Worm (Caenorhabditis elegans): ENCODE results near the gene K08H2.4.

Gene K08H2.4

ce11 chrX:13234879-13235278, 3.4 kb upstream of the K08H2.4 start, which contains the start of gene K08H2.2:
TSS of gene K08H2.2 (minus strand) at chrX:13234979.
- TF ChIP-seq nhr-12 (tag; optimal IDR thresholded peaks at IDR 0.05) = no peak
- TF ChIP-seq F13H6.1 (tag; optimal IDR thresholded peaks at IDR 0.05) = no peak
- TF ChIP-seq nhr-11 (tag; optimal IDR thresholded peaks at IDR 0.05) = no peak

- TF ChIP-seq unc-55 (GFP tag; optimal IDR thresholded peaks at IDR 0.05) (no peak), sma-3 (GFP tag; optimal IDR thresholded peaks at IDR 0.05) (no peak), nhr-11 (tag; optimal IDR thresholded peaks at IDR 0.05) (no peak), ceh-82 (tag; optimal IDR thresholded peaks at IDR 0.05) (no peak), aly-2 (tag; optimal IDR thresholded peaks at IDR 0.05) (no peak), lin-13 (GFP tag; optimal IDR thresholded peaks at IDR 0.05) (no peak), peb-1 (tag; optimal IDR thresholded peaks at IDR 0.05) (no peak)
Measured at ce11 chrX:13237102-13237501, 1.2 kb upstream of the K08H2.4 start, which contains the start of gene K08H2.3. TSS of gene K08H2.3 (plus strand) at chrX:13237402.

DNA sequence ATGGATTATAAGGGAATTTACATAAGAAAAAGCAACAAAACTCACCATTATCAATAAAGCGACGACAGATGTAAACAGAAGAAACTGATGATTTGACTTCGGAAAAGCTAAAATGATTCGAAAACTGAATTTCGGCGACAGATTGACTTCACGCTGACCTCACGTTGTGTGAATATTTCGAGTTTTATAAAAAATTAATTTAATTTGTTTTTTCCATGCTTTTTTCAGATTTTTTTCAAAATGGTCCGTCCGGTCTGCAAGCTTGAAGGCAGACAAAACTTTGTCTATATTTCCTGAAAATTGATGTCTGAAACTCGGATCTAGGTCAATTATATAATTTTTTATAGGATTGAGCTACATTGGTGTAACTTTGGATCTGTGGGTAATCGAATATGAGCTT, 3.9 kb downstream of the K08H2.4 start, which contains the start of gene K08H2.5:
K08H2.5 (minus strand) TSS at position 101 of the 400 bp plus-strand sequence.
- TF ChIP-seq gmeb-1 (tag; optimal IDR thresholded peaks at IDR 0.05) (no peak), R02D3.7 (tag; optimal IDR thresholded peaks at IDR 0.05) (no peak), ceh-16 (tag; optimal IDR thresholded peaks at IDR 0.05) (no peak), C34F6.9 (tag; optimal IDR thresholded peaks at IDR 0.05) (no peak), ZK546.5 (tag; optimal IDR thresholded peaks at IDR 0.05) (no peak), nhr-6 (tag; optimal IDR thresholded peaks at IDR 0.05) (no peak), lin-39 (tag; optimal IDR thresholded peaks at IDR 0.05) (no peak), unc-62 (GFP tag; optimal IDR thresholded peaks at IDR 0.05) (no peak), ztf-1 (GFP tag; conservative IDR thresholded peaks at IDR 0.05) (no peak), mab-5 (tag; optimal IDR thresholded peaks at IDR 0.05) (no peak), unc-39 (tag; optimal IDR thresholded peaks at IDR 0.05) (no peak), elt-1 (tag; optimal IDR thresholded peaks at IDR 0.05) (no peak), mbf-1 (tag; optimal IDR thresholded peaks at IDR 0.05) (no peak), egl-27 (tag; optimal IDR thresholded peaks at IDR 0.05) (no peak), fos-1 (tag; optimal IDR thresholded peaks at IDR 0.05) (no peak), crh-2 (tag; optimal IDR thresholded peaks at IDR 0.05) (no peak), unc-55 (GFP tag; optimal IDR thresholded peaks at IDR 0.05) (no peak), mdl-1 (tag; optimal IDR thresholded peaks at IDR 0.05) (no peak), nhr-23 (tag; optimal IDR thresholded peaks at IDR 0.05) (no peak)

ce11 chrX:13245090-13245489, 6.8 kb downstream of the K08H2.4 start, which contains the start of gene hpl-1:
TSS of gene hpl-1 (plus strand) at chrX:13245390.
- no peak for TF ChIP-seq ZK546.5 (tag; optimal IDR thresholded peaks at IDR 0.05)
- TF ChIP-seq lin-11 (tag; optimal IDR thresholded peaks at IDR 0.05) = peak; percentile 25
- TF ChIP-seq unc-39 (tag; optimal IDR thresholded peaks at IDR 0.05) = no peak
- no peak for TF ChIP-seq alr-1 (tag; optimal IDR thresholded peaks at IDR 0.05)

ce11 chrX:13246668-13247358, 8.5 kb downstream of the K08H2.4 start:
- peak; percentile 48 for TF ChIP-seq sma-9 (GFP tag; optimal IDR thresholded peaks at IDR 0.05)
- no peak for TF ChIP-seq sma-9 (tag; optimal IDR thresholded peaks at IDR 0.05)
- TF ChIP-seq nhr-25 (tag; optimal IDR thresholded peaks at IDR 0.05) = peak; percentile 59
- TF ChIP-seq Y55F3AM.14 (GFP tag; optimal IDR thresholded peaks at IDR 0.05) = no peak
- no peak for TF ChIP-seq skn-1 (tag; optimal IDR thresholded peaks at IDR 0.05)
- TF ChIP-seq nhr-21 (tag; optimal IDR thresholded peaks at IDR 0.05) = peak; percentile 48

ce11 chrX:13247614-13248013, 9.3 kb downstream of the K08H2.4 start:
- TF ChIP-seq nhr-6 (tag; optimal IDR thresholded peaks at IDR 0.05) = no peak
- TF ChIP-seq sma-9 (GFP tag; optimal IDR thresholded peaks at IDR 0.05) = peak; percentile 44
- no peak for TF ChIP-seq sma-9 (tag; optimal IDR thresholded peaks at IDR 0.05)
- TF ChIP-seq dmd-4 (tag; optimal IDR thresholded peaks at IDR 0.05) = no peak
- TF ChIP-seq C34F6.9 (tag; optimal IDR thresholded peaks at IDR 0.05) = no peak
- no peak for TF ChIP-seq F13H6.1 (tag; optimal IDR thresholded peaks at IDR 0.05)
- TF ChIP-seq mab-5 (tag; optimal IDR thresholded peaks at IDR 0.05) = no peak
- no peak for TF ChIP-seq alr-1 (tag; optimal IDR thresholded peaks at IDR 0.05)
- no peak for TF ChIP-seq R02D3.7 (tag; optimal IDR thresholded peaks at IDR 0.05)
- no peak for TF ChIP-seq lin-39 (tag; optimal IDR thresholded peaks at IDR 0.05)
- TF ChIP-seq snpc-4 (tag; optimal IDR thresholded peaks at IDR 0.05) = no peak
- no peak for TF ChIP-seq unc-39 (tag; optimal IDR thresholded peaks at IDR 0.05)
- TF ChIP-seq unc-55 (GFP tag; optimal IDR thresholded peaks at IDR 0.05) = no peak
- no peak for TF ChIP-seq lin-11 (tag; optimal IDR thresholded peaks at IDR 0.05)
- no peak for TF ChIP-seq lsy-2 (tag; optimal IDR thresholded peaks at IDR 0.05)
- peak; percentile 26 for TF ChIP-seq fos-1 (tag; optimal IDR thresholded peaks at IDR 0.05)
- TF ChIP-seq ceh-16 (tag; optimal IDR thresholded peaks at IDR 0.05) = no peak
- no peak for TF ChIP-seq elt-3 (tag; optimal IDR thresholded peaks at IDR 0.05)
- TF ChIP-seq ZK546.5 (tag; optimal IDR thresholded peaks at IDR 0.05) = no peak
- TF ChIP-seq gmeb-1 (tag; optimal IDR thresholded peaks at IDR 0.05) = peak; percentile 14
- no peak for TF ChIP-seq nhr-77 (tag; optimal IDR thresholded peaks at IDR 0.05)
- no peak for TF ChIP-seq crh-2 (tag; optimal IDR thresholded peaks at IDR 0.05)
